Fruit fly (Drosophila melanogaster) whole organism, pupa: Measurements from ENCODE around the gene CG8260.

Experiments
- CG10348 ChIP-seq: fragments of 200-800 bp; sonication (Bioruptor generic); IDR thresholded peaks from 2 replicates; pipeline ENCODE4 v1.3.6; 2022; ENCODE audit warnings: missing biosample characterization, missing genetic modification characterization
- CG12605 ChIP-seq: fragments of 200-800 bp; sonication (Bioruptor generic); IDR thresholded peaks from 2 replicates; pipeline ENCODE4 v1.3.6; 2022; ENCODE audit warnings: missing biosample characterization, missing genetic modification characterization
- CG13204 ChIP-seq: fragments of 200-800 bp; sonication (Bioruptor generic); optimal IDR thresholded peaks from 2 replicates; lab custom pipeline; 2018; ENCODE audit warnings: missing biosample characterization, mild to moderate bottlenecking, missing genetic modification characterization, moderate library complexity
- CG17806 ChIP-seq: fragments of 200-800 bp; sonication (Bioruptor generic); optimal IDR thresholded peaks from 2 replicates; lab custom pipeline; 2018; ENCODE audit warnings: missing biosample characterization, mild to moderate bottlenecking, missing genetic modification characterization, moderate library complexity
- CG32121 ChIP-seq: fragments of 200-800 bp; sonication (Bioruptor generic); IDR thresholded peaks from 2 replicates; pipeline ENCODE4 v1.3.6; 2022; ENCODE audit warnings: missing biosample characterization, missing genetic modification characterization
- CG8159 ChIP-seq: fragments of 200-800 bp; sonication (Bioruptor generic); optimal IDR thresholded peaks from 3 replicates; lab custom pipeline; 2018; ENCODE audit warnings: missing biosample characterization, mild to moderate bottlenecking, missing genetic modification characterization, moderate library complexity
- CG8301 ChIP-seq: fragments of 200-800 bp; sonication (Bioruptor generic); optimal IDR thresholded peaks from 2 replicates; lab custom pipeline; 2018; ENCODE audit warnings: missing biosample characterization, mild to moderate bottlenecking, missing genetic modification characterization
- CG9948 ChIP-seq: fragments of 200-800 bp; sonication (Bioruptor generic); optimal IDR thresholded peaks from 2 replicates; lab custom pipeline; 2018; ENCODE audit warnings: missing biosample characterization, mild to moderate bottlenecking, missing genetic modification characterization, moderate library complexity
- D1 ChIP-seq: fragments of 200-800 bp; sonication (Bioruptor generic); optimal IDR thresholded peaks from 2 replicates; lab custom pipeline; 2018; ENCODE audit warnings: missing biosample characterization, mild to moderate bottlenecking, missing genetic modification characterization, moderate library complexity
- EcR ChIP-seq: fragments of 200-800 bp; sonication (Bioruptor generic); optimal IDR thresholded peaks from 3 replicates; lab custom pipeline; 2019; ENCODE audit warnings: missing biosample characterization, missing genetic modification characterization, mild to moderate bottlenecking, moderate library complexity, missing genetic modification reagents
- Ets98B ChIP-seq: fragments of 200-800 bp; sonication (Bioruptor generic); IDR thresholded peaks from 2 replicates; pipeline ENCODE4 v1.3.6; 2022; ENCODE audit warnings: missing biosample characterization, missing genetic modification characterization
- Pif1B ChIP-seq: fragments of 200-800 bp; sonication (Bioruptor generic); optimal IDR thresholded peaks from 3 replicates; lab custom pipeline; 2016; ENCODE audit warnings: missing biosample characterization, missing genetic modification characterization

DNA sequence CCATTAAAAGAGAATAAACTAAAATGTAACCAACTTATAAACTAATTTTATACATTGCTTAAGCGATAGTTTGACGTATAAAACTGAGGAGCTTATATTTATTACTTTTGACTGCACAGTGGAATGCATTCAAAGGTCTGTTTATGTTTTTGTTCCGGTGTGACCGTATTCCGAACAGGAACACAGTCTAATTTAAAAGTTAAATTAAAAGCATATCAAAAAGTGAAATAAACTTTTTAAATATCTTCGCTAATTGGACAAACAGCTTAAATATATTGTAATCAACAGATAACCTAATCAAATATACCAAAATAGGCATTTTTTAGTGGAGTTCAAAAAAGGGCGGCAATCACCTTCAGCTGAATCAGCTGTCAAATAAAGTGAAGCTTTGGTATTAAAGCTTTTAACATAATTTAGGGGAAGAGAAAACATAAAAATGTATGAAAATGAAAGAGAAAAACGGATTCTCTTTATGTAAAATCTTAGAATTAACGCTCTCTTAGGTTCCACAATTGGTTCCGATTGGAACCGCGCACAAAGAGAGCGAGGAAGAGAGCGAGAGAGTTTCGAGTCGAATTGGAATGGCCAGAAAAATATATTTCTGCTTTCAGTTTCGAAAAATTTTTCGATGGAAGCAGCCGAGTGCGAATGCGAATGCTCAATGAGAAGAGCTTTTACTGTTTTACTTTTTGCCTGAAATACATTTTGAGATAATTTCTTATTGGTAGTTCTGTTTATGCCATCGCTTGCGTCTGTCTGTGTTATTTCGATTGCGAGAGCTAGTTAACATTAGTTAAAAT lies 47.8 kb downstream of the CG8260 start, which contains the start of the genes PGRP-LE and sd:
- TF ChIP-seq CG13204: no peak
- no peak for TF ChIP-seq CG12605 (GFP tag; lab: Robert Waterston, UW)
- peak; percentile 54; the same call in 1 of the 2 replicates for TF ChIP-seq Ets98B (GFP tag; lab: Robert Waterston, UW)
- TF ChIP-seq D1: no peak
- TF ChIP-seq CG10348 (GFP tag; lab: Robert Waterston, UW): no peak
- no peak for TF ChIP-seq Pif1B (GFP tag; lab: Kevin White, UChicago)
- no peak for TF ChIP-seq CG17806 (tag; lab: Kevin White, UChicago)
- TF ChIP-seq EcR: no peak
- TF ChIP-seq CG32121 (GFP tag; lab: Robert Waterston, UW): no peak
- TF ChIP-seq CG8301 (tag; lab: Kevin White, UChicago): no peak
- no peak for TF ChIP-seq CG9948 (tag; lab: Kevin White, UChicago)
- TF ChIP-seq CG8159 (tag; lab: Kevin White, UChicago): no peak
